Fruit fly (Drosophila melanogaster): ENCODE results near the gene CG11537.

CG11537 gene

dm6 chr3L:3164951-3165350 lies 21.7 kb upstream of the CG11537 start, which contains the start of gene CG32280 (continued):
- peak; percentile 35; the same call in 1 of the 3 replicates for TF ChIP-seq dysf (GFP tag; IDR thresholded peaks at IDR 0.05)
- TF ChIP-seq Oli (tag; optimal IDR thresholded peaks at IDR 0.05): no peak
- no peak for TF ChIP-seq CG12299 (tag; optimal IDR thresholded peaks at IDR 0.05)
- TF ChIP-seq mld (GFP tag; IDR thresholded peaks at IDR 0.05; ENCODE audit: partially characterized antibody): peak; percentile 73; the same call in 1 of the 3 replicates
- TF ChIP-seq CG12659 (GFP tag; optimal IDR thresholded peaks at IDR 0.05): peak; percentile 65
- TF ChIP-seq Fer1 (GFP tag; optimal IDR thresholded peaks at IDR 0.05): peak; percentile 40
- TF ChIP-seq CG32772 (GFP tag; IDR thresholded peaks at IDR 0.05): no peak
- TF ChIP-seq CG7271 (tag; optimal IDR thresholded peaks at IDR 0.05): peak; percentile 68
- TF ChIP-seq knrl (GFP tag; IDR thresholded peaks at IDR 0.05; ENCODE audit: partially characterized antibody): peak; percentile 80
- no peak for TF ChIP-seq ac (GFP tag; optimal IDR thresholded peaks at IDR 0.05)
- no peak for TF ChIP-seq Neu2 (GFP tag; optimal IDR thresholded peaks at IDR 0.05; ENCODE audit: borderline replicate concordance)
- peak; percentile 32 for TF ChIP-seq Dad (GFP tag; optimal IDR thresholded peaks at IDR 0.05)
- TF ChIP-seq CG7745 (tag; optimal IDR thresholded peaks at IDR 0.05): no peak
- peak; percentile 65 for TF ChIP-seq stwl (tag; optimal IDR thresholded peaks at IDR 0.05)
- peak; percentile 20 for TF ChIP-seq CG6765 (GFP tag; optimal IDR thresholded peaks at IDR 0.05)
- TF ChIP-seq inv (GFP tag; IDR thresholded peaks at IDR 0.05; ENCODE audit: partially characterized antibody): peak; percentile 77
- peak; percentile 6 for TF ChIP-seq pum (GFP tag; optimal IDR thresholded peaks at IDR 0.05)
- no peak for TF ChIP-seq CG2889 (GFP tag; IDR thresholded peaks at IDR 0.05)
- TF ChIP-seq Meics (GFP tag; optimal IDR thresholded peaks at IDR 0.05): no peak
- TF ChIP-seq p53 (GFP tag; optimal IDR thresholded peaks at IDR 0.05): no peak
- TF ChIP-seq CG13624 (GFP tag; optimal IDR thresholded peaks at IDR 0.05): peak; percentile 24
- TF ChIP-seq TFAM (GFP tag; optimal IDR thresholded peaks at IDR 0.05): no peak
- TF ChIP-seq Hmr (GFP tag; optimal IDR thresholded peaks at IDR 0.05): no peak
- TF ChIP-seq vfl (GFP tag; optimal IDR thresholded peaks at IDR 0.05): no peak
- peak; percentile 85 for TF ChIP-seq zf30C (GFP tag; optimal IDR thresholded peaks at IDR 0.05)
- no peak for TF ChIP-seq CG8359 (GFP tag; optimal IDR thresholded peaks at IDR 0.05; ENCODE audit: borderline replicate concordance)
- TF ChIP-seq cas (GFP tag; IDR thresholded peaks at IDR 0.05): no peak
- TF ChIP-seq CG12071 (GFP tag; optimal IDR thresholded peaks at IDR 0.05): no peak
- no peak for TF ChIP-seq disco-r (GFP tag; optimal IDR thresholded peaks at IDR 0.05)
- TF ChIP-seq CG6791 (GFP tag; IDR thresholded peaks at IDR 0.05; ENCODE audit: partially characterized antibody): peak; percentile 89
- peak; percentile 26 for TF ChIP-seq CoRest (tag; optimal IDR thresholded peaks at IDR 0.05)
- no peak for TF ChIP-seq CkIIα-i1 (GFP tag; IDR thresholded peaks at IDR 0.05)
- no peak for TF ChIP-seq eyg (GFP tag; optimal IDR thresholded peaks at IDR 0.05)
- TF ChIP-seq Atf-2 (GFP tag; optimal IDR thresholded peaks at IDR 0.05): no peak
- TF ChIP-seq prd (optimal IDR thresholded peaks at IDR 0.05): no peak
- no peak for TF ChIP-seq prd (GFP tag; IDR thresholded peaks at IDR 0.05)
- no peak for TF ChIP-seq CG6854 (GFP tag; optimal IDR thresholded peaks at IDR 0.05)
- peak; percentile 4 for TF ChIP-seq CG17186 (GFP tag; optimal IDR thresholded peaks at IDR 0.05)
- TF ChIP-seq Dbx (GFP tag; IDR thresholded peaks at IDR 0.05): no peak
- no peak for TF ChIP-seq CG17568 (GFP tag; optimal IDR thresholded peaks at IDR 0.05)
- TF ChIP-seq az2 (GFP tag; optimal IDR thresholded peaks at IDR 0.05): peak; percentile 1
- TF ChIP-seq CG9932 (GFP tag; IDR thresholded peaks at IDR 0.05): peak; percentile 63
- no peak for TF ChIP-seq CG4282 (GFP tag; optimal IDR thresholded peaks at IDR 0.05)
- no peak for TF ChIP-seq CG43689 (GFP tag; IDR thresholded peaks at IDR 0.05)
- TF ChIP-seq HLHmδ (GFP tag; optimal IDR thresholded peaks at IDR 0.05): peak; percentile 69
- peak; percentile 10 for TF ChIP-seq CG10543 (GFP tag; optimal IDR thresholded peaks at IDR 0.05)
- no peak for TF ChIP-seq CG1529 (GFP tag; optimal IDR thresholded peaks at IDR 0.05)
- TF ChIP-seq zfh1 (GFP tag; IDR thresholded peaks at IDR 0.05): 0 out of 3 replicates have a peak, but pooled peaks have one; percentile 51
- peak; percentile 3 for TF ChIP-seq HLH54F (GFP tag; optimal IDR thresholded peaks at IDR 0.05)
- TF ChIP-seq CG9797 (GFP tag; optimal IDR thresholded peaks at IDR 0.05): peak; percentile 77
- TF ChIP-seq Ets65A (GFP tag): no peak

Measured in whole organism, embryonic.